Worm (Caenorhabditis elegans): ENCODE data around the gene fre-1.

DNA sequence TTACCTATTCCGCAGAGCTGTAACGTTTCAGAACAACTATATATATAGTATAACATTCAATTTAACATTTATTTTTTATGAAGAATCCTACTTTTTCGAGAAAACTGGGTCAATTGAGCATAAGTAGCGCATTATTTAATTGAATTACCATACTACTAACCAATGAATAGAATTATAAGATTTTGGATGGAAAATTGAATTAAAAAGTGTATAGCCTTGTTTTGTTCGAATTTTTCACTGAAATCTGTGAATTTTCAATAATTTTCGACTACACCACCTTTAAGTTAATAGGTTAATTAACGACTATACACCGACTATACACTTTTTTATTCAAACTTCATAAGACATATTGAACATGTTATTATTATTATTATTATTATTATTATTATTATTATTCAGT lies 6.4 kb upstream of the fre-1 start:
- TF ChIP-seq nhr-179 (tag; optimal IDR thresholded peaks at IDR 0.05) (no peak), fkh-3 (tag; optimal IDR thresholded peaks at IDR 0.05) (no peak), F49E8.2 (tag; optimal IDR thresholded peaks at IDR 0.05; ENCODE audit: insufficient read depth) (no peak), dpff-1 (tag; optimal IDR thresholded peaks at IDR 0.05) (no peak), ztf-6 (GFP tag; IDR thresholded peaks at IDR 0.05) (no peak)

All from whole organism, young adult.